Worm (Caenorhabditis elegans) whole organism, mixed stage, embryonic: ENCODE measurements around the gene atg-18.

Source experiments
- blmp-1 ChIP-seq: fragments of 150-350 bp; optimal IDR thresholded peaks from 2 replicates; lab custom pipeline; 2014; ENCODE audit warnings: missing biosample characterization, missing genetic modification characterization
- lin-13 ChIP-seq: fragments of 150-350 bp; optimal IDR thresholded peaks from 2 replicates; lab custom pipeline; 2014; ENCODE audit warnings: missing biosample characterization, missing genetic modification characterization
- nhr-76 ChIP-seq: sonication (generic microtip); optimal IDR thresholded peaks from 2 replicates; lab custom pipeline; 2017; ENCODE audit warnings: missing biosample characterization, missing genetic modification characterization

ce11 chrV:8636907-8637306 is 5.8 kb upstream of the atg-18 start, which contains the start of gene grl-12:
- TF ChIP-seq nhr-76: no peak
- no peak for TF ChIP-seq lin-13 (tag; lab: Kevin White, UChicago)
- no peak for TF ChIP-seq blmp-1 (tag; lab: Kevin White, UChicago)
